Fruit fly (Drosophila melanogaster) whole organism, embryonic: ENCODE data around the gene CG3662.

Source experiments
- Abd-B ChIP-seq: fragments of 200-800 bp; sonication (Bioruptor generic); optimal IDR thresholded peaks from 2 replicates; lab custom pipeline; 2018; ENCODE audit warnings: missing biosample characterization, mild to moderate bottlenecking, missing genetic modification characterization, moderate library complexity
- Atf3 ChIP-seq: fragments of 200-800 bp; sonication (Bioruptor generic); optimal IDR thresholded peaks from 3 replicates; lab custom pipeline; 2016; ENCODE audit warnings: missing biosample characterization, missing genetic modification characterization
- B-H2 ChIP-seq: fragments of 200-800 bp; sonication (Bioruptor generic); optimal IDR thresholded peaks from 2 replicates; lab custom pipeline; 2018; ENCODE audit warnings: missing biosample characterization, mild to moderate bottlenecking, missing genetic modification characterization
- Bgb ChIP-seq: fragments of 200-800 bp; sonication (Bioruptor generic); IDR thresholded peaks from 2 replicates; pipeline ENCODE4 v1.3.6; 2022; ENCODE audit warnings: missing biosample characterization, missing genetic modification characterization; ENCODE audit not compliant: partially characterized antibody
- CG10267 ChIP-seq: fragments of 200-800 bp; sonication (Bioruptor generic); optimal IDR thresholded peaks from 2 replicates; lab custom pipeline; 2018; ENCODE audit warnings: missing biosample characterization, mild to moderate bottlenecking, missing genetic modification characterization, moderate library complexity
- CG11085 ChIP-seq: fragments of 200-800 bp; sonication (Bioruptor generic); IDR thresholded peaks from 2 replicates; pipeline ENCODE4 v1.3.6; 2022; ENCODE audit warnings: missing biosample characterization, missing genetic modification characterization
- CG12391 ChIP-seq: fragments of 200-800 bp; sonication (Bioruptor generic); optimal IDR thresholded peaks from 3 replicates; lab custom pipeline; 2018; ENCODE audit warnings: missing biosample characterization, mild to moderate bottlenecking, missing genetic modification characterization, moderate library complexity
- CG14014 ChIP-seq: fragments of 200-800 bp; sonication (Bioruptor generic); IDR thresholded peaks from 2 replicates; pipeline ENCODE4 v1.3.6; 2022; ENCODE audit warnings: missing biosample characterization, missing genetic modification characterization
- CG14667 ChIP-seq: fragments of 200-800 bp; sonication (Bioruptor generic); IDR thresholded peaks from 2 replicates; pipeline ENCODE4 v1.3.6; 2022; ENCODE audit warnings: missing biosample characterization, missing genetic modification characterization
- CG14710 ChIP-seq: fragments of 200-800 bp; sonication (Bioruptor generic); optimal IDR thresholded peaks from 3 replicates; lab custom pipeline; 2019; ENCODE audit warnings: missing biosample characterization, mild to moderate bottlenecking, missing genetic modification characterization, moderate library complexity
- CG15269 ChIP-seq: fragments of 200-800 bp; sonication (Bioruptor generic); optimal IDR thresholded peaks from 2 replicates; lab custom pipeline; 2018; ENCODE audit warnings: missing biosample characterization, mild to moderate bottlenecking, missing genetic modification characterization, moderate library complexity
- CG17912 ChIP-seq: fragments of 200-800 bp; sonication (Bioruptor generic); optimal IDR thresholded peaks from 2 replicates; lab custom pipeline; 2018; ENCODE audit warnings: missing biosample characterization, mild to moderate bottlenecking, missing genetic modification characterization
- CG1832 ChIP-seq: fragments of 200-800 bp; sonication (Bioruptor generic); optimal IDR thresholded peaks from 2 replicates; lab custom pipeline; 2017; ENCODE audit warnings: missing biosample characterization, mild to moderate bottlenecking, missing genetic modification characterization, inconsistent platforms
- CG18599 ChIP-seq: fragments of 200-800 bp; sonication (Bioruptor generic); optimal IDR thresholded peaks from 3 replicates; lab custom pipeline; 2017; ENCODE audit warnings: missing biosample characterization, missing genetic modification characterization, mild to moderate bottlenecking, moderate library complexity, missing genetic modification reagents
- CG2199 ChIP-seq: fragments of 200-800 bp; sonication (Bioruptor generic); IDR thresholded peaks from 3 replicates; pipeline ENCODE4 v1.3.6; 2022; ENCODE audit warnings: missing biosample characterization, missing genetic modification characterization
- CG32772 ChIP-seq: fragments of 200-800 bp; sonication (Bioruptor generic); IDR thresholded peaks from 2 replicates; pipeline ENCODE4 v1.3.6; 2022; ENCODE audit warnings: missing biosample characterization, missing genetic modification characterization
- CG33557 ChIP-seq: fragments of 200-800 bp; sonication (Bioruptor generic); optimal IDR thresholded peaks from 2 replicates; lab custom pipeline; 2019; ENCODE audit warnings: missing biosample characterization, mild to moderate bottlenecking, missing genetic modification characterization, moderate library complexity
- CG4328 ChIP-seq: fragments of 200-800 bp; sonication (Bioruptor generic); optimal IDR thresholded peaks from 3 replicates; lab custom pipeline; 2017; ENCODE audit warnings: missing biosample characterization, missing genetic modification reagents, missing genetic modification characterization
- CG4707 ChIP-seq: fragments of 200-800 bp; sonication (Bioruptor generic); optimal IDR thresholded peaks from 2 replicates; lab custom pipeline; 2018; ENCODE audit warnings: missing biosample characterization, mild to moderate bottlenecking, missing genetic modification characterization, moderate library complexity
- CG6175 ChIP-seq: fragments of 200-800 bp; sonication (Bioruptor generic); IDR thresholded peaks from 3 replicates; pipeline ENCODE4 v1.3.6; 2022; ENCODE audit warnings: missing biosample characterization, missing genetic modification characterization
- CG6854 ChIP-seq: fragments of 200-800 bp; sonication (Bioruptor generic); optimal IDR thresholded peaks from 3 replicates; lab custom pipeline; 2017; ENCODE audit warnings: missing biosample characterization, mild to moderate bottlenecking, missing genetic modification characterization
- CG7745 ChIP-seq: fragments of 200-800 bp; sonication (Bioruptor generic); optimal IDR thresholded peaks from 2 replicates; lab custom pipeline; 2018; ENCODE audit warnings: missing biosample characterization, mild to moderate bottlenecking, missing genetic modification characterization, moderate library complexity
- CG7786 ChIP-seq: fragments of 200-800 bp; sonication (Bioruptor generic); optimal IDR thresholded peaks from 2 replicates; lab custom pipeline; 2016; ENCODE audit warnings: missing biosample characterization, missing genetic modification characterization
- CG7928 ChIP-seq: fragments of 200-800 bp; sonication (Bioruptor generic); optimal IDR thresholded peaks from 2 replicates; lab custom pipeline; 2017; ENCODE audit warnings: missing biosample characterization, mild to moderate bottlenecking, missing genetic modification characterization
- CG8924 ChIP-seq: fragments of 200-800 bp; optimal IDR thresholded peaks from 3 replicates; lab custom pipeline; 2019; ENCODE audit warnings: missing biosample characterization, mild to moderate bottlenecking, missing genetic modification characterization, moderate library complexity
- CG9876 ChIP-seq: fragments of 200-800 bp; sonication (Bioruptor generic); optimal IDR thresholded peaks from 2 replicates; lab custom pipeline; 2016; ENCODE audit warnings: missing biosample characterization, missing genetic modification characterization
- Camta ChIP-seq: fragments of 200-800 bp; sonication (Bioruptor generic); optimal IDR thresholded peaks from 2 replicates; lab custom pipeline; 2016; ENCODE audit warnings: missing biosample characterization, missing genetic modification characterization
- CrebB ChIP-seq: fragments of 200-800 bp; sonication (Bioruptor generic); optimal IDR thresholded peaks from 3 replicates; lab custom pipeline; 2018; ENCODE audit warnings: missing biosample characterization, mild to moderate bottlenecking, missing genetic modification characterization
- Doc3 ChIP-seq: fragments of 200-800 bp; sonication (Bioruptor generic); IDR thresholded peaks from 3 replicates; pipeline ENCODE4 v1.3.6; 2022; ENCODE audit warnings: missing biosample characterization, missing genetic modification characterization; ENCODE audit not compliant: partially characterized antibody
- ERR ChIP-seq: fragments of 200-800 bp; sonication (Bioruptor generic); optimal IDR thresholded peaks from 2 replicates; lab custom pipeline; 2016; ENCODE audit warnings: missing biosample characterization, missing genetic modification characterization
- Fer2 ChIP-seq: fragments of 200-800 bp; sonication (Bioruptor generic); optimal IDR thresholded peaks from 2 replicates; lab custom pipeline; 2018; ENCODE audit warnings: missing biosample characterization, mild to moderate bottlenecking, missing genetic modification characterization, moderate library complexity
- HLH54F ChIP-seq: fragments of 200-800 bp; sonication (Bioruptor generic); optimal IDR thresholded peaks from 3 replicates; lab custom pipeline; 2016; ENCODE audit warnings: missing biosample characterization, missing genetic modification characterization
- MBD-R2 ChIP-seq: fragments of 200-800 bp; sonication (Bioruptor generic); IDR thresholded peaks from 2 replicates; pipeline ENCODE4 v1.3.6; 2022; ENCODE audit warnings: missing biosample characterization, missing genetic modification characterization
- Sox100B ChIP-seq: fragments of 200-800 bp; sonication (Bioruptor generic); optimal IDR thresholded peaks from 3 replicates; lab custom pipeline; 2018; ENCODE audit warnings: missing biosample characterization, mild to moderate bottlenecking, missing genetic modification characterization
- TFAM ChIP-seq: fragments of 200-800 bp; sonication (Bioruptor generic); optimal IDR thresholded peaks from 2 replicates; lab custom pipeline; 2017; ENCODE audit warnings: missing biosample characterization, missing genetic modification characterization, inconsistent platforms
- Usf ChIP-seq: fragments of 200-800 bp; sonication (Bioruptor generic); optimal IDR thresholded peaks from 2 replicates; lab custom pipeline; 2017; ENCODE audit warnings: missing genotype, missing biosample characterization, missing genetic modification characterization
- ap ChIP-seq: fragments of 200-800 bp; sonication (Bioruptor generic); IDR thresholded peaks from 2 replicates; pipeline ENCODE4 v1.3.6; 2022; ENCODE audit warnings: missing biosample characterization, missing genetic modification characterization
- chif ChIP-seq, 2 experiments: fragments of 200-800 bp; sonication (Bioruptor generic); optimal IDR thresholded peaks; 3 replicates each; lab custom pipeline; 2016; ENCODE audit warnings: missing biosample characterization in 2 of 2, missing genetic modification characterization in 2 of 2
- emc ChIP-seq: fragments of 200-800 bp; sonication (Bioruptor generic); optimal IDR thresholded peaks from 2 replicates; lab custom pipeline; 2016; ENCODE audit warnings: missing biosample characterization, missing genetic modification characterization
- fd3F ChIP-seq: fragments of 200-800 bp; sonication (Bioruptor generic); optimal IDR thresholded peaks from 2 replicates; lab custom pipeline; 2018; ENCODE audit warnings: missing biosample characterization, mild to moderate bottlenecking, missing genetic modification characterization, moderate library complexity
- fu2 ChIP-seq: fragments of 200-800 bp; sonication (Bioruptor generic); optimal IDR thresholded peaks from 2 replicates; lab custom pipeline; 2016; ENCODE audit warnings: missing biosample characterization, missing genetic modification characterization
- gt ChIP-seq: fragments of 200-800 bp; sonication (Bioruptor generic); IDR thresholded peaks from 2 replicates; pipeline ENCODE4 v1.3.6; 2022; ENCODE audit warnings: missing biosample characterization, missing genetic modification characterization
- hb ChIP-seq: fragments of 200-800 bp; sonication (Bioruptor generic); IDR thresholded peaks from 3 replicates; pipeline ENCODE4 v1.3.6; 2022; ENCODE audit warnings: missing biosample characterization, missing genetic modification characterization; ENCODE audit not compliant: partially characterized antibody
- hth ChIP-seq: fragments of >200 bp; optimal IDR thresholded peaks from 2 replicates; lab custom pipeline; 2017; ENCODE audit warnings: inconsistent platforms
- jigr1 ChIP-seq: fragments of 200-800 bp; sonication (Bioruptor generic); IDR thresholded peaks from 3 replicates; pipeline ENCODE4 v1.3.6; 2022; ENCODE audit warnings: missing biosample characterization, missing genetic modification characterization
- maf-S ChIP-seq: fragments of 200-800 bp; sonication (Bioruptor generic); optimal IDR thresholded peaks from 2 replicates; lab custom pipeline; 2016; ENCODE audit warnings: missing biosample characterization, missing genetic modification characterization
- onecut ChIP-seq: fragments of 200-800 bp; sonication (Bioruptor generic); IDR thresholded peaks from 2 replicates; pipeline ENCODE4 v1.3.6; 2022; ENCODE audit warnings: missing biosample characterization, missing genetic modification characterization
- pros ChIP-seq: fragments of 200-800 bp; sonication (Bioruptor generic); optimal IDR thresholded peaks from 3 replicates; lab custom pipeline; 2019; ENCODE audit warnings: missing biosample characterization, mild to moderate bottlenecking, missing genetic modification characterization, moderate library complexity
- sna ChIP-seq: fragments of 200-800 bp; sonication (Bioruptor generic); IDR thresholded peaks from 2 replicates; pipeline ENCODE4 v1.3.6; 2022; ENCODE audit warnings: missing biosample characterization, missing genetic modification characterization; ENCODE audit not compliant: partially characterized antibody
- wor ChIP-seq: fragments of 200-800 bp; sonication (Bioruptor generic); IDR thresholded peaks from 2 replicates; pipeline ENCODE4 v1.3.6; 2022; ENCODE audit warnings: missing biosample characterization, missing genetic modification characterization

The CG3662 gene

dm6 chr2L:850727-851257, 29.7 kb downstream of the CG3662 start, which contains the start of gene drongo (continued):
- TF ChIP-seq CG10267 (tag; lab: Kevin White, UChicago) (peak; percentile 51), Fer2 (tag; lab: Kevin White, UChicago) (no peak), CG4328 (peak; percentile 20), chif (GFP tag; optimal IDR thresholded peaks at IDR 0.05; lab: Kevin White, UChicago) (peak; percentile 6 to 44), wor (GFP tag; lab: Robert Waterston, UW) (no peak), CG15269 (tag; lab: Kevin White, UChicago) (peak; percentile 24), hth (lab: Kevin White, UChicago) (no peak), B-H2 (GFP tag; lab: Kevin White, UChicago) (peak; percentile 57), CG6175 (GFP tag; lab: Robert Waterston, UW) (no peak), emc (GFP tag; lab: Kevin White, UChicago) (no peak), Usf (GFP tag; lab: Kevin White, UChicago) (no peak), CG7928 (GFP tag; lab: Kevin White, UChicago) (peak; percentile 19), Abd-B (GFP tag; lab: Kevin White, UChicago) (no peak), jigr1 (GFP tag; lab: Robert Waterston, UW) (no peak), pros (GFP tag; lab: Kevin White, UChicago) (peak; percentile 42), CG12391 (tag; lab: Kevin White, UChicago) (peak; percentile 61), MBD-R2 (GFP tag; lab: Robert Waterston, UW) (peak; percentile 37), fd3F (no peak), Atf3 (GFP tag; lab: Kevin White, UChicago) (no peak), Camta (GFP tag; lab: Kevin White, UChicago) (no peak), CG8924 (tag; lab: Kevin White, UChicago) (peak; percentile 37), CG6854 (GFP tag; lab: Kevin White, UChicago) (no peak), CG11085 (GFP tag; lab: Robert Waterston, UW) (no peak), onecut (peak; percentile 50), CG32772 (no peak), CG7745 (no peak), CG33557 (GFP tag; lab: Kevin White, UChicago) (peak; percentile 33), CG14014 (GFP tag; lab: Robert Waterston, UW) (peak; percentile 38; the same call in 1 of the 2 replicates), Sox100B (GFP tag; lab: Kevin White, UChicago) (no peak), CG9876 (GFP tag; lab: Kevin White, UChicago) (peak; percentile 8), sna (peak; percentile 52; the same call in 1 of the 2 replicates), CG14667 (GFP tag; lab: Robert Waterston, UW) (no peak), CG18599 (peak; percentile 24), Bgb (no peak; the same call in 1 of the 2 replicates), CG2199 (peak; percentile 73; the same call in 1 of the 3 replicates), gt (GFP tag; lab: Robert Waterston, UW) (no peak), hb (GFP tag; lab: Robert Waterston, UW) (no peak), TFAM (GFP tag; lab: Kevin White, UChicago) (no peak), CrebB (peak; percentile 69), ERR (GFP tag; lab: Kevin White, UChicago) (peak; percentile 1), fu2 (GFP tag; lab: Kevin White, UChicago) (no peak), CG17912 (GFP tag; lab: Kevin White, UChicago) (peak; percentile 70), HLH54F (no peak), Doc3 (GFP tag; lab: Robert Waterston, UW) (no peak), ap (GFP tag; lab: Robert Waterston, UW) (no peak), CG14710 (tag; lab: Kevin White, UChicago) (peak; percentile 51), CG7786 (GFP tag; lab: Kevin White, UChicago) (no peak), CG1832 (GFP tag; lab: Kevin White, UChicago) (no peak), CG4707 (GFP tag; lab: Kevin White, UChicago) (peak; percentile 38), maf-S (no peak)
